Worm (Caenorhabditis elegans) whole organism, mixed stage, embryonic: ENCODE results near the gene T28A11.25.

Experiments used
- M03D4.4 ChIP-seq: sonication (generic microtip); optimal IDR thresholded peaks from 2 replicates; lab custom pipeline; 2017; ENCODE audit warnings: mild to moderate bottlenecking, missing genetic modification characterization, missing compliant biosample characterization
- bed-3 ChIP-seq: fragments of 200-800 bp; sonication (Bioruptor generic); optimal IDR thresholded peaks from 3 replicates; lab custom pipeline; 2018; ENCODE audit warnings: mild to moderate bottlenecking, missing genetic modification characterization, moderate library complexity, missing compliant biosample characterization
- blmp-1 ChIP-seq: fragments of 150-350 bp; optimal IDR thresholded peaks from 2 replicates; lab custom pipeline; 2014; ENCODE audit warnings: missing biosample characterization, missing genetic modification characterization
- ceh-39 ChIP-seq: fragments of 150-350 bp; optimal IDR thresholded peaks from 2 replicates; lab custom pipeline; 2014; ENCODE audit warnings: missing biosample characterization, missing genetic modification characterization
- ceh-43 ChIP-seq: fragments of 200-800 bp; sonication (Bioruptor generic); optimal IDR thresholded peaks from 2 replicates; lab custom pipeline; 2018; ENCODE audit warnings: mild to moderate bottlenecking, missing genetic modification characterization, moderate library complexity, missing compliant biosample characterization
- ceh-83 ChIP-seq: fragments of 200-800 bp; sonication (Bioruptor generic); optimal IDR thresholded peaks from 2 replicates; lab custom pipeline; 2018; ENCODE audit warnings: mild to moderate bottlenecking, missing genetic modification characterization, missing compliant biosample characterization
- ces-1 ChIP-seq: fragments of 150-350 bp; optimal IDR thresholded peaks from 2 replicates; lab custom pipeline; 2014; ENCODE audit warnings: missing biosample characterization, missing genetic modification reagents, missing genetic modification characterization
- cnd-1 ChIP-seq: fragments of 200-800 bp; sonication (Bioruptor generic); optimal IDR thresholded peaks from 2 replicates; lab custom pipeline; 2018; ENCODE audit warnings: mild to moderate bottlenecking, missing genetic modification characterization, missing compliant biosample characterization
- drap-1 ChIP-seq: fragments of 200-800 bp; sonication (Bioruptor generic); optimal IDR thresholded peaks from 3 replicates; lab custom pipeline; 2018; ENCODE audit warnings: mild to moderate bottlenecking, missing genetic modification characterization, missing compliant biosample characterization
- elt-1 ChIP-seq: sonication (generic microtip); optimal IDR thresholded peaks from 2 replicates; lab custom pipeline; 2017; ENCODE audit warnings: missing genetic modification characterization, mild to moderate bottlenecking, missing compliant biosample characterization, antibody characterized with exemption, moderate library complexity, borderline replicate concordance; ENCODE audit not compliant: insufficient read depth
- elt-3 ChIP-seq: fragments of 150-350 bp; optimal IDR thresholded peaks from 2 replicates; lab custom pipeline; 2014; ENCODE audit warnings: missing biosample characterization, missing genetic modification characterization
- ham-2 ChIP-seq: fragments of 200-800 bp; sonication (Bioruptor generic); optimal IDR thresholded peaks from 2 replicates; lab custom pipeline; 2018; ENCODE audit warnings: mild to moderate bottlenecking, missing genetic modification characterization, missing compliant biosample characterization
- hlh-1 ChIP-seq: fragments of 150-350 bp; optimal IDR thresholded peaks from 2 replicates; lab custom pipeline; 2014; ENCODE audit warnings: missing biosample characterization, missing genetic modification reagents, missing genetic modification characterization
- lin-13 ChIP-seq: fragments of 150-350 bp; optimal IDR thresholded peaks from 2 replicates; lab custom pipeline; 2014; ENCODE audit warnings: missing biosample characterization, missing genetic modification characterization
- lin-32 ChIP-seq: fragments of 200-800 bp; sonication (Bioruptor generic); optimal IDR thresholded peaks from 2 replicates; lab custom pipeline; 2018; ENCODE audit warnings: mild to moderate bottlenecking, missing genetic modification characterization, missing compliant biosample characterization
- lsy-2 ChIP-seq: fragments of 150-350 bp; optimal IDR thresholded peaks from 2 replicates; lab custom pipeline; 2014; ENCODE audit warnings: missing biosample characterization, missing genetic modification characterization
- mab-5 ChIP-seq: fragments of 150-350 bp; optimal IDR thresholded peaks from 2 replicates; lab custom pipeline; 2014; ENCODE audit warnings: missing biosample characterization, missing genetic modification characterization
- mep-1 ChIP-seq: fragments of 150-350 bp; optimal IDR thresholded peaks from 2 replicates; lab custom pipeline; 2017; ENCODE audit warnings: missing biosample characterization, missing genetic modification reagents, missing genetic modification characterization, inconsistent platforms
- mls-2 ChIP-seq: sonication (generic microtip); optimal IDR thresholded peaks from 2 replicates; lab custom pipeline; 2016; ENCODE audit warnings: mild to moderate bottlenecking, missing genetic modification characterization, moderate library complexity, missing compliant biosample characterization
- nhr-12 ChIP-seq: fragments of 150-350 bp; optimal IDR thresholded peaks from 2 replicates; lab custom pipeline; 2014; ENCODE audit warnings: missing biosample characterization, missing genetic modification characterization
- nhr-2 ChIP-seq: fragments of 150-350 bp; optimal IDR thresholded peaks from 2 replicates; lab custom pipeline; 2014; ENCODE audit warnings: missing biosample characterization, missing genetic modification characterization
- nhr-237 ChIP-seq: fragments of 150-350 bp; optimal IDR thresholded peaks from 2 replicates; lab custom pipeline; 2014; ENCODE audit warnings: missing biosample characterization, missing genetic modification characterization
- nhr-28 ChIP-seq: fragments of 150-350 bp; optimal IDR thresholded peaks from 2 replicates; lab custom pipeline; 2014; ENCODE audit warnings: missing biosample characterization, missing genetic modification characterization
- nhr-76 ChIP-seq: sonication (generic microtip); optimal IDR thresholded peaks from 2 replicates; lab custom pipeline; 2017; ENCODE audit warnings: missing biosample characterization, missing genetic modification characterization
- pha-4 ChIP-seq: fragments of 150-350 bp; optimal IDR thresholded peaks from 2 replicates; lab custom pipeline; 2018; ENCODE audit warnings: missing biosample characterization, missing genetic modification reagents, missing genetic modification characterization
- sem-2 ChIP-seq: fragments of 200-800 bp; sonication (Bioruptor generic); optimal IDR thresholded peaks from 2 replicates; lab custom pipeline; 2018; ENCODE audit warnings: mild to moderate bottlenecking, missing genetic modification characterization, missing compliant biosample characterization
- snpc-4 ChIP-seq: fragments of 150-350 bp; optimal IDR thresholded peaks from 2 replicates; lab custom pipeline; 2014; ENCODE audit warnings: missing biosample characterization, missing genetic modification characterization
- sptf-1 ChIP-seq: sonication (generic microtip); optimal IDR thresholded peaks from 2 replicates; lab custom pipeline; 2017; ENCODE audit warnings: mild to moderate bottlenecking, missing genetic modification characterization, moderate library complexity, missing compliant biosample characterization
- tbx-8 ChIP-seq: fragments of 200-800 bp; sonication (Bioruptor generic); optimal IDR thresholded peaks from 2 replicates; lab custom pipeline; 2018; ENCODE audit warnings: mild to moderate bottlenecking, missing genetic modification characterization, moderate library complexity, missing compliant biosample characterization
- unc-120 ChIP-seq: sonication (generic microtip); optimal IDR thresholded peaks from 2 replicates; lab custom pipeline; 2017; ENCODE audit warnings: missing genetic modification characterization, missing compliant biosample characterization; ENCODE audit not compliant: poor library complexity, severe bottlenecking
- unc-39 ChIP-seq: fragments of 150-350 bp; optimal IDR thresholded peaks from 2 replicates; lab custom pipeline; 2014; ENCODE audit warnings: missing biosample characterization, missing genetic modification characterization
- unc-62 ChIP-seq: fragments of 150-350 bp; optimal IDR thresholded peaks from 2 replicates; lab custom pipeline; 2014; ENCODE audit warnings: missing biosample characterization, missing genetic modification reagents, missing genetic modification characterization
- zip-8 ChIP-seq: fragments of 150-350 bp; optimal IDR thresholded peaks from 2 replicates; lab custom pipeline; 2014; ENCODE audit warnings: missing biosample characterization, missing genetic modification characterization
- ztf-11 ChIP-seq: fragments of 150-350 bp; optimal IDR thresholded peaks from 2 replicates; lab custom pipeline; 2014; ENCODE audit warnings: missing biosample characterization, missing genetic modification characterization

Gene T28A11.25

DNA sequence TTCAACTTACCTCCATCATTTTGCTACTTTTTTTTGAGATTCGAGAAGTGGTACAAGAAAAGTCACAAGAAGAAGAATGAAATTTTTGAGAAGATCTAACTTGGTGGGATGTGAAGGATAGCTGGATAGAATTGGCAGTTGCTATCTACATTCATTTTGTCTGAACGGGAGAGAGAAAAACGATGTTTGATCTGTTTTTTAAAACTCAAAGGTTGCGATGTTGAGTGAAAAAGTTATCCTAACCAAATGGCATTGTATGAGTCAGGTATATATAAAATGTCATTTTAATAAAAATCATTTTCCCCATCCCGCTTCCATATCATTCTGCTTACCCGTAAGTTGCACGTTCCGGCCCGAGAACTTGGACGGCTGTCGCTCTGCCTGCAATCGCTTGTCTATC, 7.6 kb downstream of the T28A11.25 start, which contains the start of gene F35F10.6:
Gene F35F10.6, minus strand, starts transcription at position 101 of the 400 bp plus-strand sequence.
- no peak for TF ChIP-seq lsy-2
- TF ChIP-seq mab-5 (tag; lab: Kevin White, UChicago), result no peak
- no peak for TF ChIP-seq pha-4 (tag; lab: Kevin White, UChicago)

DNA sequence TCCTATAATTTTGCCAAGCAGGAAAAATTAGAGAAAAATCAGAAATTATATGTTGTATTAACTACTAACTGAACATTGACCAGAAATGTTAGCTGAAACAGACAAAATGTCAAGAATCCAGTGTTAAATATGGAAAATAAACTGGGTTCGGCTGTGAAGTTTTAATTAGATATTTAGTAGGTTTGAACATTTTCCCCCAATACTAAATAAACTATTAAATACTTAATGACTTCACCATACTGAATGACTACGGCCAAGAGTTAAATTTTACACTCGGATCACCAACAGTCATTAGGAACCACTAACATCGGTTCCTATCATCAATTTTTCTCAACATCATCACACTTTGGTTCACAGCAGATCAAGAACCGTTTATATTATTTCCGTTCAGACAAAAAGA, 13.7 kb downstream of the T28A11.25 start:
- TF ChIP-seq ham-2 (GFP tag; lab: Kevin White, UChicago) (no peak), mab-5 (tag; lab: Kevin White, UChicago) (no peak), nhr-2 (tag; lab: Kevin White, UChicago) (no peak), cnd-1 (tag; lab: Kevin White, UChicago) (no peak), nhr-76 (tag; lab: Kevin White, UChicago) (no peak), mls-2 (tag; lab: Kevin White, UChicago) (no peak), tbx-8 (GFP tag; lab: Kevin White, UChicago) (no peak), nhr-12 (tag; lab: Kevin White, UChicago) (no peak), ces-1 (no peak), ceh-43 (no peak), sem-2 (GFP tag; lab: Kevin White, UChicago) (no peak), lsy-2 (no peak), hlh-1 (tag; lab: Kevin White, UChicago) (no peak), sptf-1 (no peak), elt-1 (tag; lab: Kevin White, UChicago) (no peak)

ce11 chrV:3297764-3298163, 16.1 kb downstream of the T28A11.25 start, which contains the start of gene srx-122:
Gene srx-122, minus strand, starts transcription at chrV:3297864.
- no peak for TF ChIP-seq unc-62
- TF ChIP-seq ceh-43, result no peak
- TF ChIP-seq mep-1 (tag; lab: Kevin White, UChicago), result no peak
- no peak for TF ChIP-seq lin-13 (tag; lab: Kevin White, UChicago)
- TF ChIP-seq blmp-1, result no peak
- no peak for TF ChIP-seq nhr-28 (tag; lab: Kevin White, UChicago)
- no peak for TF ChIP-seq ceh-39 (tag; lab: Kevin White, UChicago)
- TF ChIP-seq ztf-11 (tag; lab: Kevin White, UChicago), result no peak
- no peak for TF ChIP-seq snpc-4
- TF ChIP-seq nhr-237, result no peak
- TF ChIP-seq drap-1, result no peak
- no peak for TF ChIP-seq cnd-1 (tag; lab: Kevin White, UChicago)
- no peak for TF ChIP-seq unc-120 (tag; lab: Kevin White, UChicago)
- TF ChIP-seq ham-2 (GFP tag; lab: Kevin White, UChicago), result no peak
- no peak for TF ChIP-seq bed-3 (GFP tag; lab: Kevin White, UChicago)
- no peak for TF ChIP-seq ces-1
- TF ChIP-seq tbx-8 (GFP tag; lab: Kevin White, UChicago), result no peak
- no peak for TF ChIP-seq elt-3
- TF ChIP-seq zip-8 (tag; lab: Kevin White, UChicago), result no peak
- TF ChIP-seq elt-1 (tag; lab: Kevin White, UChicago), result no peak

DNA sequence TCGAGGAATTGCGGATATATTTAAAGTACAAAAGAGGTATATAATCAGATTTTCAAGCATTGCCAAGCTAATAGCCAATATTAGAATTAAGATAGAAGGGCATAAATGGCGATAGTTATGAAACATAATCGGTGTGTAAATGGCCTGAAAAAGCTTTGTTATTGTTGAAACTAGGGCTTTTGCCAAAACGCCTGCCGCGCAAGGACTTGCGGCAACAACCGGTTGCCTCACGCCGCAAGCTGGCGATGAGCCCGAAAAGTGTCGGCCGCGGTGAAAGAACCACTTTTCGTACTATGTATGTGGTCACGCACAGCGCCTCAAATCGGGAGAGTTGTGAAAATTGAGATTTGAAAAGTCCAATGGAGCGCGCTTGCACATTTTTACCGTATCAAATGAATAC, 17.8 kb downstream of the T28A11.25 start:
- no peak for TF ChIP-seq hlh-1 (tag; lab: Kevin White, UChicago)
- no peak for TF ChIP-seq mab-5 (tag; lab: Kevin White, UChicago)
- no peak for TF ChIP-seq snpc-4
- no peak for TF ChIP-seq cnd-1 (tag; lab: Kevin White, UChicago)
- no peak for TF ChIP-seq tbx-8 (GFP tag; lab: Kevin White, UChicago)
- TF ChIP-seq drap-1, result no peak
- TF ChIP-seq unc-120 (tag; lab: Kevin White, UChicago), result no peak
- no peak for TF ChIP-seq sem-2 (GFP tag; lab: Kevin White, UChicago)
- TF ChIP-seq elt-3, result no peak
- no peak for TF ChIP-seq nhr-237
- no peak for TF ChIP-seq sptf-1
- no peak for TF ChIP-seq bed-3 (GFP tag; lab: Kevin White, UChicago)
- no peak for TF ChIP-seq unc-62
- no peak for TF ChIP-seq lsy-2
- TF ChIP-seq M03D4.4 (tag; lab: Kevin White, UChicago), result no peak
- no peak for TF ChIP-seq ces-1
- TF ChIP-seq elt-1 (tag; lab: Kevin White, UChicago), result no peak
- no peak for TF ChIP-seq nhr-12 (tag; lab: Kevin White, UChicago)
- no peak for TF ChIP-seq nhr-28 (tag; lab: Kevin White, UChicago)

- TF ChIP-seq mab-5 (tag; lab: Kevin White, UChicago) (no peak), ceh-83 (GFP tag; lab: Kevin White, UChicago) (no peak), unc-39 (tag; lab: Kevin White, UChicago) (no peak), cnd-1 (tag; lab: Kevin White, UChicago) (no peak), nhr-2 (tag; lab: Kevin White, UChicago) (no peak), pha-4 (tag; lab: Kevin White, UChicago) (no peak), bed-3 (GFP tag; lab: Kevin White, UChicago) (no peak), ztf-11 (tag; lab: Kevin White, UChicago) (no peak), lin-32 (GFP tag; lab: Kevin White, UChicago) (no peak), M03D4.4 (tag; lab: Kevin White, UChicago) (no peak), blmp-1 (no peak), nhr-12 (tag; lab: Kevin White, UChicago) (no peak), sptf-1 (no peak), unc-62 (no peak), sem-2 (GFP tag; lab: Kevin White, UChicago) (no peak)
Measured at ce11 chrV:3301898-3302297, 20.3 kb downstream of the T28A11.25 start, which contains the start of gene srbc-1. Gene srbc-1, minus strand, starts transcription at chrV:3301998.
